Fruit fly (Drosophila melanogaster): Measurements from ENCODE around the gene Nhe2.

Nhe2 gene

dm6 chr2L:21149053-21149452 lies 44.7 kb downstream of the Nhe2 start (continued):
- TF ChIP-seq Neu2 (GFP tag; optimal IDR thresholded peaks at IDR 0.05; ENCODE audit: borderline replicate concordance) (no peak), CG11696 (GFP tag; IDR thresholded peaks at IDR 0.05) (peak; percentile 99), E2f2 (GFP tag; IDR thresholded peaks at IDR 0.05) (peak; percentile 91), HLHmδ (GFP tag; optimal IDR thresholded peaks at IDR 0.05) (no peak), CG30020 (tag; optimal IDR thresholded peaks at IDR 0.05) (peak; percentile 59), seq (GFP tag; IDR thresholded peaks at IDR 0.05) (no peak), gcm2 (GFP tag; optimal IDR thresholded peaks at IDR 0.05) (no peak), sug (tag; optimal IDR thresholded peaks at IDR 0.05) (peak; percentile 51), CG12071 (GFP tag; optimal IDR thresholded peaks at IDR 0.05) (no peak), scrt (GFP tag; optimal IDR thresholded peaks at IDR 0.05) (peak; percentile 20), CG15696 (tag; optimal IDR thresholded peaks at IDR 0.05) (peak; percentile 28), ewg (GFP tag; optimal IDR thresholded peaks at IDR 0.05) (peak; percentile 29), CG7987 (GFP tag; optimal IDR thresholded peaks at IDR 0.05) (no peak), ssp (GFP tag; IDR thresholded peaks at IDR 0.05) (peak; percentile 53), sim (GFP tag; IDR thresholded peaks at IDR 0.05) (peak; percentile 43; the same call in 1 of the 2 replicates), knrl (GFP tag; IDR thresholded peaks at IDR 0.05; ENCODE audit: partially characterized antibody) (peak; percentile 56; the same call in 2 of the 3 replicates), NK7.1 (GFP tag; optimal IDR thresholded peaks at IDR 0.05) (no peak), schlank (tag; optimal IDR thresholded peaks at IDR 0.05) (no peak), Poxn (GFP tag; IDR thresholded peaks at IDR 0.05) (no peak), chif (GFP tag; optimal IDR thresholded peaks at IDR 0.05) (no peak), abd-A (tag; optimal IDR thresholded peaks at IDR 0.05) (no peak), CG4820 (GFP tag; optimal IDR thresholded peaks at IDR 0.05) (peak; percentile 6), Hr39 (optimal IDR thresholded peaks at IDR 0.05) (no peak), CG9215 (GFP tag; IDR thresholded peaks at IDR 0.05) (no peak), hkb (optimal IDR thresholded peaks at IDR 0.05) (no peak), hkb (GFP tag; IDR thresholded peaks at IDR 0.05) (peak; percentile 81), CG9727 (GFP tag; optimal IDR thresholded peaks at IDR 0.05) (peak; percentile 56), ara (GFP tag; IDR thresholded peaks at IDR 0.05) (no peak), bowl (GFP tag; IDR thresholded peaks at IDR 0.05) (no peak), Lhr (GFP tag; optimal IDR thresholded peaks at IDR 0.05) (peak; percentile 70), unpg (GFP tag; optimal IDR thresholded peaks at IDR 0.05) (peak; percentile 71), pita (GFP tag; optimal IDR thresholded peaks at IDR 0.05) (no peak), salm (tag; optimal IDR thresholded peaks at IDR 0.05) (no peak), dpn (GFP tag; optimal IDR thresholded peaks at IDR 0.05) (peak; percentile 36 to 49), CG4282 (GFP tag; optimal IDR thresholded peaks at IDR 0.05) (no peak), D (optimal IDR thresholded peaks at IDR 0.05) (no peak), D (GFP tag; optimal IDR thresholded peaks at IDR 0.05) (no peak)

- TF ChIP-seq Dp (GFP tag; optimal IDR thresholded peaks at IDR 0.05), result peak; percentile 41
- TF ChIP-seq lilli (GFP tag; optimal IDR thresholded peaks at IDR 0.05), result no peak
- no peak for TF ChIP-seq gce (GFP tag; IDR thresholded peaks at IDR 0.05)
- TF ChIP-seq en (GFP tag; optimal IDR thresholded peaks at IDR 0.05), result no peak
- no peak for TF ChIP-seq disco-r (GFP tag; optimal IDR thresholded peaks at IDR 0.05)
- TF ChIP-seq Chrac-16 (GFP tag; optimal IDR thresholded peaks at IDR 0.05), result no peak
- TF ChIP-seq ems (GFP tag; optimal IDR thresholded peaks at IDR 0.05), result no peak
- peak; percentile 0 for TF ChIP-seq CG2712 (tag; optimal IDR thresholded peaks at IDR 0.05)
- TF ChIP-seq HLH54F (GFP tag; optimal IDR thresholded peaks at IDR 0.05), result no peak
- TF ChIP-seq Dref (GFP tag; IDR thresholded peaks at IDR 0.05), result peak; percentile 52
- no peak for TF ChIP-seq ato (GFP tag; IDR thresholded peaks at IDR 0.05; ENCODE audit: partially characterized antibody)
- TF ChIP-seq Sin3A (optimal IDR thresholded peaks at IDR 0.05), result no peak
- TF ChIP-seq usp (GFP tag; optimal IDR thresholded peaks at IDR 0.05), result no peak
- no peak for TF ChIP-seq CG6654 (GFP tag; optimal IDR thresholded peaks at IDR 0.05)
- TF ChIP-seq CG4617 (GFP tag; optimal IDR thresholded peaks at IDR 0.05; ENCODE audit: borderline replicate concordance), result peak; percentile 6
- no peak for TF ChIP-seq fd3F (GFP tag; optimal IDR thresholded peaks at IDR 0.05)
- TF ChIP-seq CG10431 (GFP tag; optimal IDR thresholded peaks at IDR 0.05), result peak; percentile 96
- no peak for TF ChIP-seq Tbp (GFP tag; optimal IDR thresholded peaks at IDR 0.05)
- TF ChIP-seq tup (GFP tag; optimal IDR thresholded peaks at IDR 0.05), result no peak
Measured at dm6 chr2L:21153844-21154243, 49.5 kb downstream of the Nhe2 start.

All from whole organism, embryonic.